2 fruit fly cellular contexts compared by ENCODE assay signal in genomic region chrX:12745117-12745516, dm6.
TF ChIP-seq lines count a peak whose summit lies in the region.

No protein-coding gene starts in this region.

- TF ChIP-seq CTCF in whole organism, embryonic (GFP tag; optimal IDR thresholded peaks at IDR 0.05; lab: Kevin White, UChicago) = no peak

TF ChIP-seq in whole organism, embryonic, 481 proteins besides CTCF, POLR2A, EP300 and RAD21:
- TF ChIP-seq Opbp (GFP tag; IDR thresholded peaks at IDR 0.05; lab: Robert Waterston, UW; ENCODE audit: partially characterized antibody) (peak; percentile 39; the same call in 1 of the 3 replicates), dmrt11E (tag; optimal IDR thresholded peaks at IDR 0.05; lab: Kevin White, UChicago) (peak; percentile 12), CG5180 (GFP tag; optimal IDR thresholded peaks at IDR 0.05; lab: Kevin White, UChicago) (peak; percentile 89), CG9609 (GFP tag; optimal IDR thresholded peaks at IDR 0.05; lab: Kevin White, UChicago) (no peak), CG13424 (tag; optimal IDR thresholded peaks at IDR 0.05; lab: Kevin White, UChicago) (peak; percentile 20), phol (tag; optimal IDR thresholded peaks at IDR 0.05; lab: Kevin White, UChicago) (peak; percentile 0), CG10979 (tag; optimal IDR thresholded peaks at IDR 0.05; lab: Kevin White, UChicago) (peak; percentile 3), cato (GFP tag; optimal IDR thresholded peaks at IDR 0.05; lab: Kevin White, UChicago; ENCODE audit: borderline replicate concordance) (no peak)

TF ChIP-seq in whole organism, wandering third instar larva, 38 proteins besides CTCF, POLR2A, EP300 and RAD21:
- no peak for TF ChIP-seq GATAd (GFP tag; optimal IDR thresholded peaks at IDR 0.05; lab: Kevin White, UChicago)
- TF ChIP-seq dl (GFP tag; optimal IDR thresholded peaks at IDR 0.05; lab: Kevin White, UChicago; ENCODE audit: insufficient read depth in 1 of 2, partially characterized antibody in 2 of 2) = peak in 1 of 2 experiments; percentile 65
- no peak for TF ChIP-seq Hnf4 (GFP tag; optimal IDR thresholded peaks at IDR 0.05; lab: Kevin White, UChicago)
- no peak for TF ChIP-seq CG9705 (GFP tag; optimal IDR thresholded peaks at IDR 0.05; lab: Kevin White, UChicago)
- no peak for TF ChIP-seq Myc (optimal IDR thresholded peaks at IDR 0.05; lab: Kevin White, UChicago)
- no peak for TF ChIP-seq Hr78 (GFP tag; optimal IDR thresholded peaks at IDR 0.05; lab: Kevin White, UChicago)
- TF ChIP-seq foxo (GFP tag; optimal IDR thresholded peaks at IDR 0.05; lab: Kevin White, UChicago) = no peak
- no peak for TF ChIP-seq dmrt93B (GFP tag; optimal IDR thresholded peaks at IDR 0.05; lab: Kevin White, UChicago)
- no peak for TF ChIP-seq ey (GFP tag; optimal IDR thresholded peaks at IDR 0.05; lab: Kevin White, UChicago)
- TF ChIP-seq CG32264 (GFP tag; optimal IDR thresholded peaks at IDR 0.05; lab: Kevin White, UChicago) = no peak
- TF ChIP-seq CrebA (GFP tag; optimal IDR thresholded peaks at IDR 0.05; lab: Kevin White, UChicago; ENCODE audit: borderline replicate concordance) = no peak
- TF ChIP-seq tai (GFP tag; optimal IDR thresholded peaks at IDR 0.05; lab: Kevin White, UChicago) = no peak
- peak; percentile 88 for TF ChIP-seq Vsx2 (GFP tag; optimal IDR thresholded peaks at IDR 0.05; lab: Kevin White, UChicago; ENCODE audit: partially characterized antibody)
- TF ChIP-seq woc (GFP tag; optimal IDR thresholded peaks at IDR 0.05; lab: Kevin White, UChicago) = no peak
- TF ChIP-seq N (GFP tag; optimal IDR thresholded peaks at IDR 0.05; lab: Kevin White, UChicago) = no peak
- TF ChIP-seq psq (GFP tag; optimal IDR thresholded peaks at IDR 0.05; lab: Kevin White, UChicago) = no peak
- no peak for TF ChIP-seq usp (GFP tag; optimal IDR thresholded peaks at IDR 0.05; lab: Kevin White, UChicago)
- TF ChIP-seq Dif (GFP tag; optimal IDR thresholded peaks at IDR 0.05; lab: Kevin White, UChicago; ENCODE audit: partially characterized antibody) = peak; percentile 67
- TF ChIP-seq Sp1 (GFP tag; optimal IDR thresholded peaks at IDR 0.05; lab: Kevin White, UChicago) = no peak
- no peak for TF ChIP-seq lola (GFP tag; optimal IDR thresholded peaks at IDR 0.05; lab: Kevin White, UChicago)
- TF ChIP-seq sv (GFP tag; optimal IDR thresholded peaks at IDR 0.05; lab: Kevin White, UChicago) = no peak
- TF ChIP-seq rgr (GFP tag; optimal IDR thresholded peaks at IDR 0.05; lab: Kevin White, UChicago) = no peak
- TF ChIP-seq brk (GFP tag; optimal IDR thresholded peaks at IDR 0.05; lab: Kevin White, UChicago) = no peak
TF ChIP-seq in whole organism, wandering third instar larva: peak in this region for 3.
